Fruit fly (Drosophila melanogaster) whole organism, embryonic: ENCODE data around the gene Fam92.

Experiments
- Adf1 ChIP-seq: fragments of 200-800 bp; sonication (Bioruptor generic); IDR thresholded peaks from 2 replicates; pipeline ENCODE4 v1.3.6; 2022; ENCODE audit warnings: missing biosample characterization, missing genetic modification characterization
- Atf-2 ChIP-seq: fragments of 200-800 bp; sonication (Bioruptor generic); optimal IDR thresholded peaks from 2 replicates; lab custom pipeline; 2016; ENCODE audit warnings: missing biosample characterization, missing genetic modification characterization
- B-H2 ChIP-seq: fragments of 200-800 bp; sonication (Bioruptor generic); optimal IDR thresholded peaks from 2 replicates; lab custom pipeline; 2018; ENCODE audit warnings: missing biosample characterization, mild to moderate bottlenecking, missing genetic modification characterization
- Bdp1 ChIP-seq: fragments of 200-800 bp; sonication (Bioruptor generic); optimal IDR thresholded peaks from 3 replicates; lab custom pipeline; 2016; ENCODE audit warnings: missing biosample characterization, missing genetic modification characterization
- CG10147 ChIP-seq: fragments of 200-800 bp; sonication (Bioruptor generic); optimal IDR thresholded peaks from 2 replicates; lab custom pipeline; 2019; ENCODE audit warnings: missing biosample characterization, mild to moderate bottlenecking, missing genetic modification characterization, moderate library complexity
- CG11504 ChIP-seq: fragments of 200-800 bp; sonication (Bioruptor generic); optimal IDR thresholded peaks from 3 replicates; lab custom pipeline; 2019; ENCODE audit warnings: missing biosample characterization, mild to moderate bottlenecking, missing genetic modification characterization, moderate library complexity
- CG1529 ChIP-seq: fragments of 200-800 bp; sonication (Bioruptor generic); optimal IDR thresholded peaks from 3 replicates; lab custom pipeline; 2018; ENCODE audit warnings: missing biosample characterization, missing genetic modification characterization
- CG15514 ChIP-seq: fragments of 200-800 bp; sonication (Bioruptor generic); optimal IDR thresholded peaks from 3 replicates; lab custom pipeline; 2017; ENCODE audit warnings: missing biosample characterization, missing genetic modification characterization, mild to moderate bottlenecking, moderate library complexity, missing genetic modification reagents
- CG1602 ChIP-seq: fragments of 200-800 bp; sonication (Bioruptor generic); optimal IDR thresholded peaks from 3 replicates; lab custom pipeline; 2016; ENCODE audit warnings: missing biosample characterization, missing genetic modification characterization
- CG18619 ChIP-seq: fragments of 200-800 bp; sonication (Bioruptor generic); optimal IDR thresholded peaks from 3 replicates; lab custom pipeline; 2017; ENCODE audit warnings: missing biosample characterization, mild to moderate bottlenecking, missing genetic modification characterization
- CG2712 ChIP-seq: fragments of 200-800 bp; optimal IDR thresholded peaks from 3 replicates; lab custom pipeline; 2019; ENCODE audit warnings: missing biosample characterization, mild to moderate bottlenecking, missing genetic modification characterization, moderate library complexity
- CG34422 ChIP-seq: fragments of 200-800 bp; sonication (Bioruptor generic); IDR thresholded peaks from 3 replicates; pipeline ENCODE4 v1.3.6; 2022; ENCODE audit warnings: missing biosample characterization, missing genetic modification characterization
- CG4360 ChIP-seq: fragments of 200-800 bp; sonication (Bioruptor generic); IDR thresholded peaks from 2 replicates; pipeline ENCODE4 v1.3.6; 2022; ENCODE audit warnings: missing biosample characterization, missing genetic modification characterization
- CG6254 ChIP-seq: fragments of 200-800 bp; sonication (Bioruptor generic); optimal IDR thresholded peaks from 3 replicates; lab custom pipeline; 2017; ENCODE audit warnings: mild to moderate bottlenecking, missing biosample characterization, missing genetic modification reagents, missing genetic modification characterization
- CG6654 ChIP-seq: fragments of 200-800 bp; sonication (Bioruptor generic); optimal IDR thresholded peaks from 2 replicates; lab custom pipeline; 2017; ENCODE audit warnings: missing biosample characterization, mild to moderate bottlenecking, missing genetic modification characterization
- CG9932 ChIP-seq: fragments of 200-800 bp; sonication (Bioruptor generic); IDR thresholded peaks from 2 replicates; pipeline ENCODE4 v1.3.6; 2022; ENCODE audit warnings: missing biosample characterization, missing genetic modification characterization
- CHES-1-like ChIP-seq: fragments of 200-800 bp; sonication (Bioruptor generic); optimal IDR thresholded peaks from 2 replicates; lab custom pipeline; 2016; ENCODE audit warnings: missing biosample characterization, missing genetic modification characterization
- Dip2 ChIP-seq: fragments of 200-800 bp; sonication (Bioruptor generic); IDR thresholded peaks from 2 replicates; pipeline ENCODE4 v1.3.6; 2022; ENCODE audit warnings: missing biosample characterization, missing genetic modification characterization
- Gug ChIP-seq: fragments of 200-800 bp; sonication (Bioruptor generic); IDR thresholded peaks from 4 replicates; pipeline ENCODE4 v1.3.6; 2022; ENCODE audit warnings: missing biosample characterization, missing genetic modification characterization
- NC2α ChIP-seq: fragments of 200-800 bp; sonication (Bioruptor generic); optimal IDR thresholded peaks from 2 replicates; lab custom pipeline; 2016; ENCODE audit warnings: missing biosample characterization, missing genetic modification characterization
- NK7.1 ChIP-seq: fragments of 200-800 bp; sonication (Bioruptor generic); optimal IDR thresholded peaks from 3 replicates; lab custom pipeline; 2016; ENCODE audit warnings: missing biosample characterization, missing genetic modification characterization
- Neu2 ChIP-seq: fragments of 200-800 bp; sonication (Bioruptor generic); optimal IDR thresholded peaks from 3 replicates; lab custom pipeline; 2016; ENCODE audit warnings: missing biosample characterization, missing genetic modification characterization, borderline replicate concordance
- Nf-YB ChIP-seq: fragments of 200-800 bp; sonication (Bioruptor generic); optimal IDR thresholded peaks from 3 replicates; lab custom pipeline; 2019; ENCODE audit warnings: missing biosample characterization, mild to moderate bottlenecking, missing genetic modification characterization, moderate library complexity
- Pdp1 ChIP-seq, 2 experiments: fragments of 200-800 bp; sonication (Bioruptor generic); optimal IDR thresholded peaks; 3 replicates each; lab custom pipeline; 2016; ENCODE audit warnings: missing biosample characterization in 2 of 2, missing genetic modification characterization in 2 of 2, mild to moderate bottlenecking in 1 of 2, moderate library complexity in 1 of 2
- Ptx1 ChIP-seq: fragments of 200-800 bp; sonication (Bioruptor generic); IDR thresholded peaks from 2 replicates; pipeline ENCODE4 v1.3.6; 2022; ENCODE audit warnings: missing biosample characterization, missing genetic modification characterization
- Scr ChIP-seq: fragments of 200-800 bp; sonication (Bioruptor generic); IDR thresholded peaks from 2 replicates; pipeline ENCODE4 v1.3.6; 2022; ENCODE audit warnings: missing biosample characterization, missing genetic modification characterization; ENCODE audit not compliant: partially characterized antibody
- Usf ChIP-seq: fragments of 200-800 bp; sonication (Bioruptor generic); optimal IDR thresholded peaks from 2 replicates; lab custom pipeline; 2017; ENCODE audit warnings: missing genotype, missing biosample characterization, missing genetic modification characterization
- ara ChIP-seq: fragments of 200-800 bp; sonication (Bioruptor generic); IDR thresholded peaks from 2 replicates; pipeline ENCODE4 v1.3.6; 2022; ENCODE audit warnings: missing biosample characterization, missing genetic modification characterization
- btn ChIP-seq: fragments of 200-800 bp; sonication (Bioruptor generic); optimal IDR thresholded peaks from 2 replicates; lab custom pipeline; 2016; ENCODE audit warnings: missing biosample characterization, missing genetic modification characterization
- caup ChIP-seq: fragments of 200-800 bp; sonication (Bioruptor generic); optimal IDR thresholded peaks from 3 replicates; lab custom pipeline; 2017; ENCODE audit warnings: missing biosample characterization, mild to moderate bottlenecking, missing genetic modification characterization, moderate library complexity; ENCODE audit not compliant: severe bottlenecking
- croc ChIP-seq: fragments of 200-800 bp; sonication (Bioruptor generic); conservative IDR thresholded peaks from 3 replicates; pipeline ENCODE4 v1.3.6; 2022; ENCODE audit warnings: missing biosample characterization, missing genetic modification characterization
- da ChIP-seq: fragments of 200-800 bp; sonication (Bioruptor generic); optimal IDR thresholded peaks from 2 replicates; lab custom pipeline; 2016; ENCODE audit warnings: missing biosample characterization, missing genetic modification characterization
- eve ChIP-seq, 2 experiments: fragments of >200 bp; optimal IDR thresholded peaks; 2 replicates each; lab custom pipeline; 2017; ENCODE audit warnings: missing biosample characterization in 2 of 2, missing genetic modification characterization in 2 of 2
- lbe ChIP-seq: fragments of 200-800 bp; sonication (Bioruptor generic); optimal IDR thresholded peaks from 2 replicates; lab custom pipeline; 2016; ENCODE audit warnings: missing biosample characterization, mild to moderate bottlenecking, missing genetic modification characterization
- nerfin-2 ChIP-seq: fragments of 200-800 bp; sonication (Bioruptor generic); IDR thresholded peaks from 2 replicates; pipeline ENCODE4 v1.3.6; 2022; ENCODE audit warnings: missing biosample characterization, missing genetic modification characterization; ENCODE audit not compliant: partially characterized antibody
- pb ChIP-seq: fragments of 200-800 bp; sonication (Bioruptor generic); optimal IDR thresholded peaks from 3 replicates; lab custom pipeline; 2016; ENCODE audit warnings: missing biosample characterization, missing genetic modification characterization
- pnt ChIP-seq: fragments of 200-800 bp; sonication (Bioruptor generic); optimal IDR thresholded peaks from 3 replicates; lab custom pipeline; 2016; ENCODE audit warnings: missing biosample characterization, missing genetic modification characterization
- prd ChIP-seq, 3 experiments: fragments of >200 bp in 2 of 3; fragments of 200-800 bp in 1 of 3; sonication (Bioruptor generic) in 1 of 3; optimal IDR thresholded peaks in 2 of 3; IDR thresholded peaks in 1 of 3; 2 replicates in 2 of 3; 3 replicates in 1 of 3; pipeline versions ENCODE4 v1.3.6 to Lab custom; 2017 to 2022; ENCODE audit warnings: missing biosample characterization in 1 of 3, missing genetic modification characterization in 1 of 3
- sc ChIP-seq, 3 experiments: fragments of >200 bp in 2 of 3; fragments of 200-800 bp in 1 of 3; sonication (Bioruptor generic) in 1 of 3; optimal IDR thresholded peaks; 2 replicates in 2 of 3; 3 replicates in 1 of 3; lab custom pipeline; 2017; ENCODE audit warnings: mild to moderate bottlenecking in 1 of 3, missing biosample characterization in 1 of 3, missing genetic modification characterization in 1 of 3, missing genetic modification reagents in 1 of 3
- sens ChIP-seq: fragments of 200-800 bp; sonication (Bioruptor generic); peaks from one replicate; lab custom pipeline; 2016; ENCODE audit warnings: missing biosample characterization, missing genetic modification characterization
- tll ChIP-seq, 2 experiments: fragments of 200-800 bp in 1 of 2; fragments of >200 bp in 1 of 2; sonication (Bioruptor generic) in 1 of 2; optimal IDR thresholded peaks; 2 replicates each; lab custom pipeline; 2017 to 2019; ENCODE audit warnings: missing biosample characterization in 2 of 2, missing genetic modification characterization in 2 of 2, mild to moderate bottlenecking in 1 of 2, moderate library complexity in 1 of 2
- tna ChIP-seq: fragments of 200-800 bp; sonication (Bioruptor generic); IDR thresholded peaks from 2 replicates; pipeline ENCODE4 v1.3.6; 2022; ENCODE audit warnings: missing biosample characterization, missing genetic modification characterization; ENCODE audit not compliant: partially characterized antibody
- toy ChIP-seq: fragments of 200-800 bp; sonication (Bioruptor generic); IDR thresholded peaks from 2 replicates; pipeline ENCODE4 v1.3.6; 2022; ENCODE audit warnings: missing biosample characterization, missing genetic modification characterization
- trh ChIP-seq: fragments of 200-800 bp; sonication (Bioruptor generic); optimal IDR thresholded peaks from 2 replicates; lab custom pipeline; 2016; ENCODE audit warnings: missing biosample characterization, missing genetic modification characterization
- vnd ChIP-seq: fragments of 200-800 bp; sonication (Bioruptor generic); IDR thresholded peaks from 3 replicates; pipeline ENCODE4 v1.3.6; 2022; ENCODE audit warnings: missing biosample characterization, missing genetic modification characterization; ENCODE audit not compliant: partially characterized antibody
- wor ChIP-seq: fragments of 200-800 bp; sonication (Bioruptor generic); IDR thresholded peaks from 2 replicates; pipeline ENCODE4 v1.3.6; 2022; ENCODE audit warnings: missing biosample characterization, missing genetic modification characterization

Fam92 gene

dm6 chr2L:12460767-12461739, 36.3 kb downstream of the Fam92 start (continued):
- TF ChIP-seq nerfin-2: no peak
- TF ChIP-seq Dip2 (GFP tag; lab: Robert Waterston, UW): no peak
- TF ChIP-seq croc (GFP tag; lab: Robert Waterston, UW): no peak
- peak; percentile 1 for TF ChIP-seq pnt
- TF ChIP-seq Ptx1: no peak
- no peak for TF ChIP-seq btn (GFP tag; lab: Kevin White, UChicago)
- TF ChIP-seq CG6654: no peak
- TF ChIP-seq Atf-2 (GFP tag; lab: Kevin White, UChicago): no peak
- no peak for TF ChIP-seq sc (optimal IDR thresholded peaks at IDR 0.05; lab: Kevin White, UChicago)
- peak; percentile 13 for TF ChIP-seq sc (GFP tag; optimal IDR thresholded peaks at IDR 0.05; lab: Kevin White, UChicago)
- TF ChIP-seq Adf1: peak; percentile 35; the same call in 1 of the 2 replicates
- peak; percentile 48; the same call in 1 of the 2 replicates for TF ChIP-seq ara
- peak; percentile 69 for TF ChIP-seq CG10147 (GFP tag; lab: Kevin White, UChicago)
- TF ChIP-seq sens (GFP tag; lab: Kevin White, UChicago): peak; percentile 62
- TF ChIP-seq wor (GFP tag; lab: Robert Waterston, UW): no peak
- no peak for TF ChIP-seq CG1602 (GFP tag; lab: Kevin White, UChicago)
- peak; percentile 27; the same call in 1 of the 2 replicates for TF ChIP-seq Scr (GFP tag; lab: Robert Waterston, UW)
- TF ChIP-seq CG9932 (GFP tag; lab: Robert Waterston, UW): no peak; the same call in 1 of the 2 replicates
- TF ChIP-seq tna (GFP tag; lab: Robert Waterston, UW): no peak
- no peak for TF ChIP-seq Neu2 (GFP tag; lab: Kevin White, UChicago)
- TF ChIP-seq pb (GFP tag; lab: Kevin White, UChicago): no peak
- TF ChIP-seq CG2712 (tag; lab: Kevin White, UChicago): peak; percentile 54
- TF ChIP-seq CG34422 (GFP tag; lab: Robert Waterston, UW): no peak
- TF ChIP-seq CG11504 (tag; lab: Kevin White, UChicago): peak; percentile 46
- peak in 1 of 2 experiments; percentile 51 for TF ChIP-seq eve (GFP tag; optimal IDR thresholded peaks at IDR 0.05; lab: Kevin White, UChicago)
- TF ChIP-seq trh (GFP tag; lab: Kevin White, UChicago): no peak
- TF ChIP-seq B-H2 (GFP tag; lab: Kevin White, UChicago): peak; percentile 92
- TF ChIP-seq Pdp1 (GFP tag; optimal IDR thresholded peaks at IDR 0.05; lab: Kevin White, UChicago): peak in 1 of 2 experiments; percentile 39
- TF ChIP-seq NK7.1 (GFP tag; lab: Kevin White, UChicago): no peak
- TF ChIP-seq Usf (GFP tag; lab: Kevin White, UChicago): no peak
- no peak for TF ChIP-seq CHES-1-like (GFP tag; lab: Kevin White, UChicago)
- peak; percentile 14 for TF ChIP-seq Bdp1 (GFP tag; lab: Kevin White, UChicago)
- peak in 1 of 2 experiments; percentile 67 for TF ChIP-seq tll (GFP tag; optimal IDR thresholded peaks at IDR 0.05; lab: Kevin White, UChicago)
- no peak for TF ChIP-seq Gug (GFP tag; lab: Robert Waterston, UW)
- TF ChIP-seq CG18619: peak; percentile 75
- TF ChIP-seq toy: 0 out of 2 replicates have a peak, but pooled peaks have one; percentile 6
- peak; percentile 81 for TF ChIP-seq lbe (GFP tag; lab: Kevin White, UChicago)
- no peak for TF ChIP-seq da
- TF ChIP-seq NC2α (GFP tag; lab: Kevin White, UChicago): no peak
- TF ChIP-seq vnd (GFP tag; lab: Robert Waterston, UW): no peak
- peak; percentile 32; the same call in 1 of the 2 replicates for TF ChIP-seq CG4360 (GFP tag; lab: Robert Waterston, UW)
- peak; percentile 85 for TF ChIP-seq caup (GFP tag; lab: Kevin White, UChicago)
- TF ChIP-seq CG6254 (GFP tag; lab: Kevin White, UChicago): peak; percentile 51
- TF ChIP-seq CG1529 (GFP tag; lab: Kevin White, UChicago): peak; percentile 47
- TF ChIP-seq Nf-YB (GFP tag; lab: Kevin White, UChicago): peak; percentile 31
- TF ChIP-seq prd (optimal IDR thresholded peaks at IDR 0.05; lab: Kevin White, UChicago): no peak
- peak; percentile 18; the same call in 1 of the 3 replicates for TF ChIP-seq prd (GFP tag; IDR thresholded peaks at IDR 0.05; lab: Robert Waterston, UW)
- peak; percentile 82 for TF ChIP-seq CG15514 (GFP tag; lab: Kevin White, UChicago)
